In genomic region chrV:10581837-10582300, ce11 we compare ENCODE assay signal across 5 worm cellular contexts.
TF ChIP-seq lines count a peak whose summit lies in the region.

Gene T21C9.6 (plus strand): TSS chrV:10581887.

TF ChIP-seq in whole organism, L1 larva, 84 proteins besides CTCF, POLR2A, EP300 and RAD21:
- no peak for TF ChIP-seq ztf-4 (tag; optimal IDR thresholded peaks at IDR 0.05; lab: Kevin White, UChicago)
- TF ChIP-seq ces-1 (GFP tag; optimal IDR thresholded peaks at IDR 0.05; lab: Kevin White, UChicago) = no peak
- TF ChIP-seq elt-2 (tag; optimal IDR thresholded peaks at IDR 0.05; lab: Kevin White, UChicago) = peak; percentile 25
- TF ChIP-seq unc-98 (GFP tag; IDR thresholded peaks at IDR 0.05; lab: Robert Waterston, UW) = no peak
- TF ChIP-seq ets-5 (GFP tag; IDR thresholded peaks at IDR 0.05; lab: Robert Waterston, UW) = no peak
TF ChIP-seq in whole organism, L1 larva: peak in this region for 1.

TF ChIP-seq in whole organism, L2 larva, 48 proteins besides CTCF, POLR2A, EP300 and RAD21:
- TF ChIP-seq crh-2 (tag; optimal IDR thresholded peaks at IDR 0.05; lab: Kevin White, UChicago) (no peak), C34F6.9 (tag; optimal IDR thresholded peaks at IDR 0.05; lab: Kevin White, UChicago) (no peak), sma-9 (GFP tag; optimal IDR thresholded peaks at IDR 0.05; lab: Kevin White, UChicago) (no peak), sma-9 (tag; optimal IDR thresholded peaks at IDR 0.05; lab: Kevin White, UChicago) (no peak), mab-5 (tag; optimal IDR thresholded peaks at IDR 0.05; lab: Kevin White, UChicago) (no peak), nhr-12 (tag; optimal IDR thresholded peaks at IDR 0.05; lab: Kevin White, UChicago) (no peak), skn-1 (tag; optimal IDR thresholded peaks at IDR 0.05; lab: Kevin White, UChicago) (no peak), ama-1 (optimal IDR thresholded peaks at IDR 0.05; lab: Kevin White, UChicago) (no peak), fos-1 (tag; optimal IDR thresholded peaks at IDR 0.05; lab: Kevin White, UChicago) (peak; percentile 30)

TF ChIP-seq in whole organism, L3 larva, 47 proteins besides CTCF, POLR2A, EP300 and RAD21:
- peak; percentile 26 for TF ChIP-seq pqm-1 (tag; optimal IDR thresholded peaks at IDR 0.05; lab: Kevin White, UChicago)
- no peak for TF ChIP-seq nhr-76 (tag; optimal IDR thresholded peaks at IDR 0.05; lab: Kevin White, UChicago)
- TF ChIP-seq elt-2 (tag; optimal IDR thresholded peaks at IDR 0.05; lab: Kevin White, UChicago) = peak; percentile 52
TF ChIP-seq in whole organism, L3 larva: peak in this region for 2.

TF ChIP-seq in whole organism, L4 larva, 104 proteins besides CTCF, POLR2A, EP300 and RAD21 (continues in another document):
- TF ChIP-seq dmd-6 (GFP tag; IDR thresholded peaks at IDR 0.05; lab: Robert Waterston, UW) (no peak), lsy-2 (tag; optimal IDR thresholded peaks at IDR 0.05; lab: Kevin White, UChicago) (no peak), Y48G9A.11 (GFP tag; IDR thresholded peaks at IDR 0.05; lab: Robert Waterston, UW) (no peak), tag-97 (GFP tag; IDR thresholded peaks at IDR 0.05; lab: Robert Waterston, UW) (no peak), nhr-102 (tag; optimal IDR thresholded peaks at IDR 0.05; lab: Kevin White, UChicago) (no peak), madf-9 (GFP tag; conservative IDR thresholded peaks at IDR 0.05; lab: Robert Waterston, UW) (no peak), snpc-1.2 (GFP tag; IDR thresholded peaks at IDR 0.05; lab: Robert Waterston, UW) (no peak), madf-5 (GFP tag; IDR thresholded peaks at IDR 0.05; lab: Robert Waterston, UW) (no peak), unc-62 (GFP tag; optimal IDR thresholded peaks at IDR 0.05 in 1 of 2; lab: Kevin White, UChicago) (peak in 1 of 2 experiments; percentile 9), unc-62 (tag; optimal IDR thresholded peaks at IDR 0.05; lab: Kevin White, UChicago) (no peak), ZK337.2 (GFP tag; IDR thresholded peaks at IDR 0.05; lab: Robert Waterston, UW) (no peak), snpc-4 (tag; optimal IDR thresholded peaks at IDR 0.05; lab: Kevin White, UChicago) (no peak), tra-1 (GFP tag; IDR thresholded peaks at IDR 0.05; lab: Robert Waterston, UW) (no peak), unc-130 (GFP tag; optimal IDR thresholded peaks at IDR 0.05; lab: Kevin White, UChicago) (no peak), mdl-1 (tag; optimal IDR thresholded peaks at IDR 0.05; lab: Kevin White, UChicago) (no peak), ctbp-1 (GFP tag; IDR thresholded peaks at IDR 0.05; lab: Robert Waterston, UW) (no peak), skn-1 (tag; optimal IDR thresholded peaks at IDR 0.05; lab: Kevin White, UChicago) (no peak), zag-1 (tag; optimal IDR thresholded peaks at IDR 0.05; lab: Kevin White, UChicago) (no peak), nhr-28 (tag; optimal IDR thresholded peaks at IDR 0.05; lab: Kevin White, UChicago) (peak; percentile 61), saeg-2 (GFP tag; IDR thresholded peaks at IDR 0.05; lab: Robert Waterston, UW) (no peak), R02D3.7 (tag; optimal IDR thresholded peaks at IDR 0.05; lab: Kevin White, UChicago) (no peak), lin-15B (tag; optimal IDR thresholded peaks at IDR 0.05; lab: Kevin White, UChicago) (no peak), duxl-1 (tag; optimal IDR thresholded peaks at IDR 0.05; lab: Kevin White, UChicago; ENCODE audit: poor library complexity) (no peak), mxl-3 (GFP tag; optimal IDR thresholded peaks at IDR 0.05; lab: Kevin White, UChicago) (no peak), nhr-6 (tag; optimal IDR thresholded peaks at IDR 0.05; lab: Kevin White, UChicago) (no peak), ces-1 (GFP tag; optimal IDR thresholded peaks at IDR 0.05; lab: Kevin White, UChicago) (no peak), pha-4 (GFP tag; IDR thresholded peaks at IDR 0.05; lab: Robert Waterston, UW) (no peak), pha-4 (tag; optimal IDR thresholded peaks at IDR 0.05; lab: Kevin White, UChicago) (no peak), zfp-2 (tag; optimal IDR thresholded peaks at IDR 0.05; lab: Kevin White, UChicago) (no peak), daf-12 (tag; optimal IDR thresholded peaks at IDR 0.05; lab: Kevin White, UChicago) (no peak), ceh-82 (tag; optimal IDR thresholded peaks at IDR 0.05; lab: Kevin White, UChicago) (no peak), attf-4 (tag; optimal IDR thresholded peaks at IDR 0.05; lab: Kevin White, UChicago) (no peak), aha-1 (tag; lab: Kevin White, UChicago) (no peak), mep-1 (tag; optimal IDR thresholded peaks at IDR 0.05; lab: Kevin White, UChicago) (no peak), F44E2.7 (GFP tag; IDR thresholded peaks at IDR 0.05; lab: Robert Waterston, UW) (no peak), D1046.2 (GFP tag; IDR thresholded peaks at IDR 0.05; lab: Robert Waterston, UW) (no peak), dmd-9 (GFP tag; IDR thresholded peaks at IDR 0.05; lab: Robert Waterston, UW) (no peak), pqm-1 (tag; optimal IDR thresholded peaks at IDR 0.05; lab: Kevin White, UChicago) (peak; percentile 75), dve-1 (tag; optimal IDR thresholded peaks at IDR 0.05; lab: Kevin White, UChicago; ENCODE audit: insufficient read depth) (peak; percentile 11), egl-43 (GFP tag; IDR thresholded peaks at IDR 0.05; lab: Robert Waterston, UW) (no peak), php-3 (GFP tag; IDR thresholded peaks at IDR 0.05; lab: Robert Waterston, UW) (0 out of 2 replicates have a peak, but pooled peaks have one; percentile 27)

TF ChIP-seq in whole organism, young adult, 124 proteins besides CTCF, POLR2A, EP300 and RAD21:
- TF ChIP-seq C06A6.2 (GFP tag; conservative IDR thresholded peaks at IDR 0.05; lab: Robert Waterston, UW) = no peak
- TF ChIP-seq lin-26 (GFP tag; IDR thresholded peaks at IDR 0.05; lab: Robert Waterston, UW) = no peak
- peak; percentile 16 for TF ChIP-seq nhr-80 (tag; optimal IDR thresholded peaks at IDR 0.05; lab: Kevin White, UChicago)
